Fruit fly (Drosophila melanogaster): ENCODE results near the gene CG4558.

The CG4558 gene

dm6 chrX:6855366-6856200, 6.0 kb downstream of the CG4558 start (continued):
- TF ChIP-seq dmrt99B (tag; optimal IDR thresholded peaks at IDR 0.05): peak; percentile 97
- TF ChIP-seq pros (GFP tag; optimal IDR thresholded peaks at IDR 0.05): peak; percentile 89
- TF ChIP-seq Bgb (GFP tag; IDR thresholded peaks at IDR 0.05; ENCODE audit: partially characterized antibody): no peak; the same call in 1 of the 2 replicates
- peak; percentile 69 for TF ChIP-seq sd (tag; optimal IDR thresholded peaks at IDR 0.05)
- peak; percentile 41 for TF ChIP-seq fd64A (GFP tag; optimal IDR thresholded peaks at IDR 0.05)
- no peak for TF ChIP-seq CG7745 (tag; optimal IDR thresholded peaks at IDR 0.05)
- TF ChIP-seq CG18619 (GFP tag; optimal IDR thresholded peaks at IDR 0.05): peak; percentile 86
- no peak for TF ChIP-seq lov (optimal IDR thresholded peaks at IDR 0.05)
- TF ChIP-seq lov (GFP tag; IDR thresholded peaks at IDR 0.05): no peak
- TF ChIP-seq CG11695 (GFP tag; IDR thresholded peaks at IDR 0.05): peak; percentile 88
- no peak for TF ChIP-seq danr (GFP tag; IDR thresholded peaks at IDR 0.05)
- TF ChIP-seq ci (GFP tag; IDR thresholded peaks at IDR 0.05): peak; percentile 80
- peak; percentile 42 to 87 for TF ChIP-seq bsh (GFP tag; optimal IDR thresholded peaks at IDR 0.05)
- peak; percentile 81 for TF ChIP-seq CG3838 (GFP tag; optimal IDR thresholded peaks at IDR 0.05)
- TF ChIP-seq CG2202 (tag; optimal IDR thresholded peaks at IDR 0.05): peak; percentile 80
- peak; percentile 96 for TF ChIP-seq CG7839 (tag; optimal IDR thresholded peaks at IDR 0.05)
- TF ChIP-seq CG8765 (GFP tag; IDR thresholded peaks at IDR 0.05): no peak
- TF ChIP-seq CG15269 (tag; optimal IDR thresholded peaks at IDR 0.05): peak; percentile 96
- no peak for TF ChIP-seq hkb (optimal IDR thresholded peaks at IDR 0.05)
- TF ChIP-seq hkb (GFP tag; IDR thresholded peaks at IDR 0.05): peak; percentile 65
- TF ChIP-seq CG1602 (GFP tag; optimal IDR thresholded peaks at IDR 0.05): peak; percentile 89
- peak; percentile 91 for TF ChIP-seq Hr3 (GFP tag; optimal IDR thresholded peaks at IDR 0.05)
- TF ChIP-seq Sox102F (GFP tag; optimal IDR thresholded peaks at IDR 0.05): peak; percentile 96
- peak; percentile 87 for TF ChIP-seq CG31441 (GFP tag; IDR thresholded peaks at IDR 0.05)
- TF ChIP-seq pita (GFP tag; optimal IDR thresholded peaks at IDR 0.05): no peak
- peak; percentile 83 for TF ChIP-seq HmgZ (tag; optimal IDR thresholded peaks at IDR 0.05)
- TF ChIP-seq Trl (optimal IDR thresholded peaks at IDR 0.05): peak in 1 of 2 experiments; percentile 36
- peak; percentile 77 for TF ChIP-seq Trl (GFP tag; optimal IDR thresholded peaks at IDR 0.05)
- peak; percentile 67; the same call in 1 of the 2 replicates for TF ChIP-seq stc (GFP tag; IDR thresholded peaks at IDR 0.05)
- TF ChIP-seq Ssrp (tag; optimal IDR thresholded peaks at IDR 0.05): peak; percentile 95
- peak; percentile 74 for TF ChIP-seq Hand (GFP tag; optimal IDR thresholded peaks at IDR 0.05)
- TF ChIP-seq CG10979 (tag; optimal IDR thresholded peaks at IDR 0.05): peak; percentile 85
- TF ChIP-seq CG6765 (GFP tag; optimal IDR thresholded peaks at IDR 0.05): peak; percentile 78
- peak; percentile 70 for TF ChIP-seq CG18476 (GFP tag; optimal IDR thresholded peaks at IDR 0.05)
- peak; percentile 80 for TF ChIP-seq CG2120 (GFP tag; optimal IDR thresholded peaks at IDR 0.05)
- peak; percentile 85 to 88 for TF ChIP-seq dpn (GFP tag; optimal IDR thresholded peaks at IDR 0.05)
- peak; percentile 79 for TF ChIP-seq CG17328 (GFP tag; IDR thresholded peaks at IDR 0.05)
- TF ChIP-seq Hsf (GFP tag; optimal IDR thresholded peaks at IDR 0.05): peak; percentile 88
- TF ChIP-seq CG31365 (tag; optimal IDR thresholded peaks at IDR 0.05): no peak
- peak in 1 of 2 experiments; percentile 26 for TF ChIP-seq insv (GFP tag; optimal IDR thresholded peaks at IDR 0.05)
- TF ChIP-seq rib (GFP tag; IDR thresholded peaks at IDR 0.05): 0 out of 2 replicates have a peak, but pooled peaks have one; percentile 45
- peak; percentile 18; the same call in 1 of the 2 replicates for TF ChIP-seq sim (GFP tag; IDR thresholded peaks at IDR 0.05)
- no peak for TF ChIP-seq CG34224 (GFP tag; IDR thresholded peaks at IDR 0.05; ENCODE audit: partially characterized antibody)
- peak; percentile 81 for TF ChIP-seq H2.0 (GFP tag; IDR thresholded peaks at IDR 0.05)
- TF ChIP-seq mam (GFP tag; optimal IDR thresholded peaks at IDR 0.05): peak; percentile 68
- no peak for TF ChIP-seq dan (GFP tag; IDR thresholded peaks at IDR 0.05)
- peak; percentile 38 for TF ChIP-seq kah (GFP tag; optimal IDR thresholded peaks at IDR 0.05)
- TF ChIP-seq crp (GFP tag; optimal IDR thresholded peaks at IDR 0.05): peak in 1 of 2 experiments; percentile 51
- TF ChIP-seq CG14860 (GFP tag; IDR thresholded peaks at IDR 0.05; ENCODE audit: partially characterized antibody): no peak

Data from whole organism, embryonic.